Worm (Caenorhabditis elegans) whole organism, early embryonic: ENCODE measurements around the gene Y39A3B.1.

ENCODE experiments used
- B0310.2 ChIP-seq: sonication (generic microtip); optimal IDR thresholded peaks from 2 replicates; lab custom pipeline; 2016; ENCODE audit warnings: mild to moderate bottlenecking, missing genetic modification characterization, missing compliant biosample characterization
- F13C5.2 ChIP-seq: sonication (generic microtip); optimal IDR thresholded peaks from 2 replicates; lab custom pipeline; 2017; ENCODE audit warnings: mild to moderate bottlenecking, missing genetic modification characterization, inconsistent platforms, missing compliant biosample characterization
- aly-1 ChIP-seq: sonication (generic microtip); optimal IDR thresholded peaks from 2 replicates; lab custom pipeline; 2016; ENCODE audit warnings: missing genetic modification characterization, missing compliant biosample characterization
- ama-1 ChIP-seq: fragments of 150-350 bp; optimal IDR thresholded peaks from 2 replicates; lab custom pipeline; 2014
- ceh-13 ChIP-seq: fragments of 200-800 bp; sonication (Bioruptor generic); optimal IDR thresholded peaks from 2 replicates; lab custom pipeline; 2018; ENCODE audit warnings: mild to moderate bottlenecking, missing genetic modification characterization, missing compliant biosample characterization
- ceh-36 ChIP-seq: sonication (generic microtip); optimal IDR thresholded peaks from 2 replicates; lab custom pipeline; 2016; ENCODE audit warnings: missing genetic modification characterization, inconsistent platforms, missing compliant biosample characterization
- ets-7 ChIP-seq: sonication (generic microtip); optimal IDR thresholded peaks from 2 replicates; lab custom pipeline; 2016; ENCODE audit warnings: missing genotype, missing genetic modification characterization, missing compliant biosample characterization
- flt-1 ChIP-seq: fragments of 200-800 bp; sonication (Bioruptor generic); IDR thresholded peaks from 2 replicates; pipeline ENCODE4 v1.3.6; 2022; ENCODE audit warnings: missing genetic modification characterization, missing compliant biosample characterization
- hmbx-1 ChIP-seq: sonication (generic microtip); optimal IDR thresholded peaks from 2 replicates; lab custom pipeline; 2016; ENCODE audit warnings: mild to moderate bottlenecking, missing genetic modification characterization, missing compliant biosample characterization
- hmg-4 ChIP-seq: fragments of 200-800 bp; sonication (Bioruptor generic); optimal IDR thresholded peaks from 2 replicates; lab custom pipeline; 2018; ENCODE audit warnings: mild to moderate bottlenecking, missing genetic modification characterization, missing compliant biosample characterization
- hnd-1 ChIP-seq: sonication (generic microtip); optimal IDR thresholded peaks from 2 replicates; lab custom pipeline; 2016; ENCODE audit warnings: missing genetic modification characterization, missing compliant biosample characterization
- pes-1 ChIP-seq: fragments of 200-800 bp; sonication (Bioruptor generic); IDR thresholded peaks from 2 replicates; pipeline ENCODE4 v1.3.6; 2022; ENCODE audit warnings: missing genetic modification reagents, missing genetic modification characterization, missing compliant biosample characterization
- scrt-1 ChIP-seq: fragments of 200-800 bp; sonication (Bioruptor generic); IDR thresholded peaks from 2 replicates; pipeline ENCODE4 v1.3.6; 2022; ENCODE audit warnings: missing genetic modification characterization, missing compliant biosample characterization
- sea-1 ChIP-seq: fragments of 200-800 bp; sonication (Bioruptor generic); conservative IDR thresholded peaks from 2 replicates; pipeline ENCODE4 v1.3.6; 2022; ENCODE audit warnings: missing genetic modification characterization, missing compliant biosample characterization
- tbx-11 ChIP-seq: fragments of 200-800 bp; sonication (Bioruptor generic); IDR thresholded peaks from 2 replicates; pipeline ENCODE4 v1.3.6; 2022; ENCODE audit warnings: missing genetic modification characterization, missing compliant biosample characterization
- tbx-37 ChIP-seq: fragments of 200-800 bp; sonication (Bioruptor generic); conservative IDR thresholded peaks from 2 replicates; pipeline ENCODE4 v1.3.6; 2022; ENCODE audit warnings: missing genetic modification reagents, missing genetic modification characterization, missing compliant biosample characterization
- tra-4 ChIP-seq: sonication (generic microtip); optimal IDR thresholded peaks from 2 replicates; lab custom pipeline; 2017; ENCODE audit warnings: missing genetic modification characterization, missing compliant biosample characterization

Gene Y39A3B.1

DNA sequence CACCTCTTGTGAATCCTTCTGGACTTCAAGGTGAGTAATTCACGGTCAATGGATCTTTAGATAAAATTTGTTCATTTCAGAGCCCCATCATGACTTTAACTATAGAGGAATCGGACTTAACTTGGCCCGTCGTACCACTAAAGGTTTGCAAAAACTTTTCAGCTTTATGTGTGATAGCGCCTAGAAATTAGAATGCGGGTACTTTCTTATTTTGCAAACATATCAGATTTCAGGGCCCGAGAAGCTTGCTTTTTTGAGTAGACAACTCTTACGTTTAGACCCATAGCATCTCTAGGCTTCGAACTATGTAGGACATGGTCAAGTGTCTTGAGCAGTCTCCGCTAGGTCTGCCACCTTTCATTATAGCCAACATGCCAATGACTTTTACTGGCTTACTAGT, 28.4 kb upstream of the Y39A3B.1 start:
- TF ChIP-seq ceh-13: no peak
- no peak for TF ChIP-seq ets-7 (tag; lab: Kevin White, UChicago)
- TF ChIP-seq hmbx-1: no peak
- TF ChIP-seq tbx-37 (GFP tag; lab: Robert Waterston, UW): no peak
- TF ChIP-seq F13C5.2 (tag; lab: Kevin White, UChicago): no peak
- no peak for TF ChIP-seq sea-1 (GFP tag; lab: Robert Waterston, UW)
- TF ChIP-seq scrt-1 (GFP tag; lab: Robert Waterston, UW): no peak
- TF ChIP-seq hnd-1 (tag; lab: Kevin White, UChicago): no peak
- TF ChIP-seq flt-1: no peak
- TF ChIP-seq tra-4 (tag; lab: Kevin White, UChicago): no peak

DNA sequence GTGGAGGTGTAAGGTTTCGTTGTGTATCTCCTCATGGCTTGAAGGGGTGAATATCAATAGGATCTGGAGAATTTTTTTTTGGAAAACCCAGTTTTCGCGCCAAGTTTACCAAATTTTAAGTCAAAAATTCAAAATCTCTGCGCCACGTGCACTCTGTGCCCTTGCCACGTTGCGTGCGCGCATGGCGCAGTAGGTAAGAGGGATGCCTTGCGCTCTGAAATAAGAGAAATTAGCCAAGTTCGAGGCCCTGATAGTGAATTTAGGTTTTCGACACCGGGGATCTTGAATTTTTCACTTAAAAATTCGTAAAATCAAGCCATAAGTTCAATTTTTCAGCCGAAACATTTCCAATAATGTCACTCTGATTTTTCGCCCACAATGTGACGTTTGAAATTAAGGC, 24.4 kb upstream of the Y39A3B.1 start:
- TF ChIP-seq pes-1 (GFP tag; lab: Robert Waterston, UW): no peak

DNA sequence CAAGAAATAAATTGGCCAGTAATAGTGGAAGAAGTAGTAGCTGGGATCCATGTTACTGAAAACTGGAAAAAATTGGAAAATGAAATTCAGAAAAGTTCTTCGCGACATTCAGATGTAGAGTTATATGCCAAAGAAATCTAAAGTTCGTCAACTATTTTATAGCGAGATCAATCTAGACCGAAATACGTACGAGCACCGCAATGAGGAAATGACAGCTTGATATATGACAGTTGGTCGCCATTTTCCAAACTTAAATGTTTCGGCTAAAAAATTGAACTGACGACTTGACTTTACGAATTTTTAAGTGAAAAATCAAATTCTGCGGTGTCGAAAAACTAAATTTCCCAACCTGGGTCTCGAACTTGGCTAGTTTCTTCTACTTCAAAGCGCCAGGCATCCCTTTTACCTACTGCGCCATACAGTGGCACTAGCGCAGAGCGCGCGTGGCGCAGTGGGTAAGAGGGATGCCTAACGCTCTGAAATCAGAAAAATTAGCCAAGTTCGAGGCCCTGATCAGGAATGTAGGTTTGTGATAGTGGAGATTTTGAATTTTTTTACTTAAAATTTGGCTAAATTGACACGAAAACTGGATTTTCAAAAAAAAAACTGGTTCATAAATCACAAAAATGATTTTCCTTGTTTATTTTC, 23.1 kb upstream of the Y39A3B.1 start, which contains the start of gene srd-66:
TSS of gene srd-66 (minus strand) at position 51 of the 648 bp plus-strand sequence.
- TF ChIP-seq ceh-36 (no peak), scrt-1 (GFP tag; lab: Robert Waterston, UW) (no peak), tbx-11 (GFP tag; lab: Robert Waterston, UW) (no peak), hmg-4 (no peak), ceh-13 (no peak), hmbx-1 (no peak), tra-4 (tag; lab: Kevin White, UChicago) (no peak), tbx-37 (GFP tag; lab: Robert Waterston, UW) (no peak), F13C5.2 (tag; lab: Kevin White, UChicago) (no peak), ama-1 (no peak), ets-7 (tag; lab: Kevin White, UChicago) (no peak), hnd-1 (tag; lab: Kevin White, UChicago) (no peak), B0310.2 (tag; lab: Kevin White, UChicago) (no peak)

DNA sequence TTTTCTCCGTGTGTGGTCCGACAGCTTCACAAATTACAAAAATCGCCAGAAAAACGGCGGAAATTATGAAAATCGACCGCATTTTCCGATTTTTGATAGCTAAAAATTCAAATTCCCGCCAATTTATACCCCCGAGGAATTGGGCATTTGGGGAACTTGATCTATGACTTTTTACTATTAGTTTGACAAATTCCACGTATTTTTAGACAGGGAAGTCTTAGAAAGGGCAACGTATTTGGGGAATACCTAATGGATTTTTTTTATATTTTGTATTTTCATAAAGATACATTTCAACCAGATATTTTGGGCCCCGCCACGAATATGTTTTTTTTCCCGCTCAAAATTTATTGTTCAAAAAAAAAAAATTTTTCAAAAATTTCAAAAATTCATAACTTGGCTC, 21.0 kb upstream of the Y39A3B.1 start, which contains the start of gene Y39A3B.7:
TSS of gene Y39A3B.7 (minus strand) at position 101 of the 400 bp plus-strand sequence.
- TF ChIP-seq hnd-1 (tag; lab: Kevin White, UChicago): no peak
- TF ChIP-seq hmg-4: no peak
- TF ChIP-seq flt-1: no peak
- no peak for TF ChIP-seq scrt-1 (GFP tag; lab: Robert Waterston, UW)
- TF ChIP-seq F13C5.2 (tag; lab: Kevin White, UChicago): no peak
- TF ChIP-seq aly-1 (tag; lab: Kevin White, UChicago): no peak
- no peak for TF ChIP-seq tbx-11 (GFP tag; lab: Robert Waterston, UW)
- TF ChIP-seq ceh-36: no peak
- no peak for TF ChIP-seq ets-7 (tag; lab: Kevin White, UChicago)
- no peak for TF ChIP-seq sea-1 (GFP tag; lab: Robert Waterston, UW)
- no peak for TF ChIP-seq ceh-13
- no peak for TF ChIP-seq tra-4 (tag; lab: Kevin White, UChicago)
- TF ChIP-seq ama-1: no peak
- no peak for TF ChIP-seq B0310.2 (tag; lab: Kevin White, UChicago)
- TF ChIP-seq hmbx-1: no peak
- TF ChIP-seq tbx-37 (GFP tag; lab: Robert Waterston, UW): no peak
- no peak for TF ChIP-seq pes-1 (GFP tag; lab: Robert Waterston, UW)

DNA sequence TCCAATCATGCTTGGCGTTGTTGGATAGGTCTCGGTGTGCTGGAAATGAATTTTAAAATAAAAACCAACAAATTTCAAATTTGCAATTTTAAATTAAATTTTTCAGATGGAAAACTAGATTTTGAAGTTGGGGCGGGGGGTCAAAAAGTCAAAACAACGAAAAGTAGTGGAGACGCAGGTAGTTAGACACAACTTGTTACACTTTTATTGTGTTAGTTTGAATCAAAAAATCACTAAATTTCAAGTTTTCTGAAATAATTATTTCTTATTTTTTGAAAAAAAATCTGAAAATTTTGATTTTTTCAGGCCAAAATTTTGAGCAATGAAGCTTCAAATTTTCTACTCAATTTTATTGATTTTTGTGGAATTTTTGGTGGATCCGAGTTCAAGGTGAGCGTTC, 18.1 kb upstream of the Y39A3B.1 start, which contains the start of gene Y39A3B.8:
TSS of gene Y39A3B.8 (plus strand) at position 301 of the 400 bp plus-strand sequence.
- TF ChIP-seq tra-4 (tag; lab: Kevin White, UChicago) (no peak), F13C5.2 (tag; lab: Kevin White, UChicago) (no peak), sea-1 (GFP tag; lab: Robert Waterston, UW) (no peak), hmbx-1 (no peak), tbx-37 (GFP tag; lab: Robert Waterston, UW) (no peak)

DNA sequence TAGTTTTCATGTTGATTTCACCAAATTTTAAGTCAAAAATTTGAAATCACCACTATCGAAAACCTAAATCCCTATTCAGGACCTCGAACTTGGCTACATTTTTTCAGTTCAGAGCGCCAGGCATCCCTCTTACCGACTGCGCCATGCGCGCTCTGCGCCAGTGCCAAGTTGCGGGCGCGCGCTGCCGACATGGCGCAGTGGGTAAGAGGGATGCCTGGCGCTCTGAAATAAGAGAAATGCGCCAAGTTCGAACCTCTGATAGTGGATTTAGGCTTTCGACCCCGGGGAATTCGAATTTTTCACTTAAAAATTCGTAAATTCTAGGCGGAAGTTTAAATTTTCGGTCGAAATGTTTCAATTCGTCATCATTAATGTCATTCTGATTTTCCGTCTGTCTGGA, 15.9 kb upstream of the Y39A3B.1 start:
- TF ChIP-seq scrt-1 (GFP tag; lab: Robert Waterston, UW): no peak
- no peak for TF ChIP-seq tbx-11 (GFP tag; lab: Robert Waterston, UW)
- TF ChIP-seq tbx-37 (GFP tag; lab: Robert Waterston, UW): no peak
- TF ChIP-seq tra-4 (tag; lab: Kevin White, UChicago): no peak
- no peak for TF ChIP-seq hmg-4
- no peak for TF ChIP-seq pes-1 (GFP tag; lab: Robert Waterston, UW)
- TF ChIP-seq F13C5.2 (tag; lab: Kevin White, UChicago): no peak
- no peak for TF ChIP-seq flt-1
- no peak for TF ChIP-seq ceh-13
- TF ChIP-seq B0310.2 (tag; lab: Kevin White, UChicago): no peak
- TF ChIP-seq sea-1 (GFP tag; lab: Robert Waterston, UW): no peak
- TF ChIP-seq ama-1: no peak
- no peak for TF ChIP-seq hnd-1 (tag; lab: Kevin White, UChicago)
- TF ChIP-seq aly-1 (tag; lab: Kevin White, UChicago): no peak
- no peak for TF ChIP-seq hmbx-1
- TF ChIP-seq ets-7 (tag; lab: Kevin White, UChicago): no peak
- TF ChIP-seq ceh-36: no peak

DNA sequence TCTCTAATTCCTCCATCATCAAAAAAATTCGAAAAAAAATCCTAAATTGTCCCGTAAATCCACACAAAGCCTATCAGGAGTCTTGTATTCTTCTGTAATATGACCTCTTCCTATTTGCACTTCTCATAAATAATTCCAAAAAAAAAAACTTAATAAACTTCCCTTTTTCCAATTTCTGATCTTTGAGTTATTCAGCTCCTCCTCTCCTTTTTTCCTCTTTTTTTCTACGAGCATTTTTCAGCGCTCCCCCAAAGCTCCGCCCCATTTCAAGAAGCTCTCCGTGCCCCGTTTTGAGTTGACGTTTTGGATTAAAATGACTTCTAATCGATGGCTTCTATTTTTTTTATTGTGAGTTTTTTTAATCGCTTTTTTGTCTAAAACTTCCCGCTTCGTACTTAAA, 8.3 kb upstream of the Y39A3B.1 start, which contains the start of gene lgc-42:
TSS of gene lgc-42 (plus strand) at position 301 of the 400 bp plus-strand sequence.
- no peak for TF ChIP-seq ets-7 (tag; lab: Kevin White, UChicago)
- no peak for TF ChIP-seq ceh-13
- no peak for TF ChIP-seq aly-1 (tag; lab: Kevin White, UChicago)
- TF ChIP-seq tra-4 (tag; lab: Kevin White, UChicago): no peak
- no peak for TF ChIP-seq hmbx-1
- TF ChIP-seq hmg-4: no peak
- no peak for TF ChIP-seq pes-1 (GFP tag; lab: Robert Waterston, UW)
- TF ChIP-seq ama-1: no peak
- TF ChIP-seq ceh-36: no peak
- TF ChIP-seq tbx-37 (GFP tag; lab: Robert Waterston, UW): no peak
- no peak for TF ChIP-seq B0310.2 (tag; lab: Kevin White, UChicago)
